Worm (Caenorhabditis elegans) whole organism, L3 larva: ENCODE data around the gene VW02B12L.2.

Experiments used
- ceh-9 ChIP-seq: sonication (generic microtip); optimal IDR thresholded peaks from 2 replicates; lab custom pipeline; 2018; ENCODE audit warnings: missing biosample characterization, missing genetic modification characterization
- egl-27 ChIP-seq: sonication (generic microtip); optimal IDR thresholded peaks from 4 replicates; lab custom pipeline; 2017; ENCODE audit warnings: missing biosample characterization, missing genetic modification reagents, missing genetic modification characterization
- mdl-1 ChIP-seq: fragments of 150-350 bp; optimal IDR thresholded peaks from 2 replicates; lab custom pipeline; 2014; ENCODE audit warnings: missing biosample characterization, missing genetic modification characterization
- nfya-1 ChIP-seq: sonication (generic microtip); optimal IDR thresholded peaks from 2 replicates; lab custom pipeline; 2017; ENCODE audit warnings: missing genetic modification characterization, mild to moderate bottlenecking, missing compliant biosample characterization, antibody characterized with exemption, moderate library complexity; ENCODE audit not compliant: insufficient read depth
- nhr-11 ChIP-seq: fragments of 150-350 bp; optimal IDR thresholded peaks from 2 replicates; lab custom pipeline; 2014; ENCODE audit warnings: missing biosample characterization, missing genetic modification characterization
- nhr-237 ChIP-seq: fragments of 150-350 bp; optimal IDR thresholded peaks from 2 replicates; lab custom pipeline; 2014; ENCODE audit warnings: missing biosample characterization, missing genetic modification characterization
- nhr-28 ChIP-seq: fragments of 150-350 bp; optimal IDR thresholded peaks from 2 replicates; lab custom pipeline; 2014; ENCODE audit warnings: missing biosample characterization, missing genetic modification characterization
- nhr-76 ChIP-seq: fragments of 150-350 bp; sonication (generic microtip); optimal IDR thresholded peaks from 5 replicates; lab custom pipeline; 2014; ENCODE audit warnings: missing biosample characterization, missing genetic modification characterization
- pha-4 ChIP-seq: fragments of 150-350 bp; optimal IDR thresholded peaks from 2 replicates; lab custom pipeline; 2014; ENCODE audit warnings: missing biosample characterization, missing genetic modification reagents, missing genetic modification characterization
- snpc-4 ChIP-seq: fragments of 150-350 bp; optimal IDR thresholded peaks from 2 replicates; lab custom pipeline; 2014; ENCODE audit warnings: missing biosample characterization, missing genetic modification characterization

- TF ChIP-seq mdl-1 (tag; lab: Kevin White, UChicago) (no peak), nhr-11 (tag; lab: Kevin White, UChicago) (no peak), snpc-4 (tag; lab: Kevin White, UChicago) (no peak), nfya-1 (no peak), nhr-237 (tag; lab: Kevin White, UChicago) (no peak), nhr-76 (tag; lab: Kevin White, UChicago) (no peak), nhr-28 (tag; lab: Kevin White, UChicago) (no peak), egl-27 (tag; lab: Kevin White, UChicago) (no peak), ceh-9 (tag; lab: Kevin White, UChicago) (no peak), pha-4 (no peak)
Measured at ce11 chrII:11398787-11399186, 41.3 kb downstream of the VW02B12L.2 start.
